Worm (Caenorhabditis elegans) whole organism, L4/young adult: Measurements from ENCODE around the gene rgr-1.

Experiments used
- W03F9.2 ChIP-seq: fragments of 150-350 bp; optimal IDR thresholded peaks from 2 replicates; lab custom pipeline; 2014; ENCODE audit warnings: missing biosample characterization, missing genetic modification characterization
- dao-5 ChIP-seq: sonication (generic microtip); optimal IDR thresholded peaks from 2 replicates; lab custom pipeline; 2016; ENCODE audit warnings: missing genotype, missing genetic modification characterization, moderate library complexity, missing compliant biosample characterization
- him-1 ChIP-seq: sonication (generic microtip); optimal IDR thresholded peaks from 2 replicates; lab custom pipeline; 2016; ENCODE audit warnings: missing genotype, missing genetic modification reagents, missing genetic modification characterization, missing compliant biosample characterization

The rgr-1 gene

ce11 chrIII:9449831-9450230 lies 56.3 kb downstream of the rgr-1 start, which contains the start of gene F54C8.6:
F54C8.6 (minus strand) TSS chrIII:9449931.
- TF ChIP-seq dao-5 (tag; lab: Kevin White, UChicago), result no peak
- no peak for TF ChIP-seq W03F9.2
- no peak for TF ChIP-seq him-1 (tag; lab: Kevin White, UChicago)

- TF ChIP-seq him-1 (tag; lab: Kevin White, UChicago), result no peak
- TF ChIP-seq dao-5 (tag; lab: Kevin White, UChicago), result no peak
- no peak for TF ChIP-seq W03F9.2
Observed at ce11 chrIII:9450933-9451332, 57.4 kb downstream of the rgr-1 start.

- TF ChIP-seq W03F9.2 (no peak), him-1 (tag; lab: Kevin White, UChicago) (no peak), dao-5 (tag; lab: Kevin White, UChicago) (no peak)
Observed at ce11 chrIII:9453962-9454361, 60.4 kb downstream of the rgr-1 start, which contains the start of gene F54C8.7. F54C8.7 (minus strand) TSS chrIII:9454062.
